Worm (Caenorhabditis elegans) whole organism, young adult: ENCODE data around the gene peli-1.

Source experiments
- B0019.2 ChIP-seq: fragments of 200-800 bp; sonication (Bioruptor generic); conservative IDR thresholded peaks from 2 replicates; pipeline ENCODE4 v1.3.6; 2022; ENCODE audit warnings: missing genetic modification reagents, missing genetic modification characterization, missing compliant biosample characterization
- B0035.1 ChIP-seq: sonication (generic microtip); optimal IDR thresholded peaks from 2 replicates; lab custom pipeline; 2016; ENCODE audit warnings: missing genetic modification characterization, mild to moderate bottlenecking, missing compliant biosample characterization, missing genotype, missing genetic modification reagents
- C06A6.2 ChIP-seq: fragments of 200-800 bp; sonication (Bioruptor generic); conservative IDR thresholded peaks from 2 replicates; pipeline ENCODE4 v1.3.6; 2022; ENCODE audit warnings: missing genetic modification characterization, missing compliant biosample characterization
- T26A5.8 ChIP-seq: sonication (generic microtip); optimal IDR thresholded peaks from 2 replicates; lab custom pipeline; 2016; ENCODE audit warnings: missing genetic modification characterization, missing compliant biosample characterization
- Y79H2A.3 ChIP-seq: fragments of 200-800 bp; sonication (Bioruptor generic); conservative IDR thresholded peaks from 2 replicates; pipeline ENCODE4 v1.3.6; 2022; ENCODE audit warnings: missing genetic modification reagents, missing genetic modification characterization, missing compliant biosample characterization
- ets-4 ChIP-seq: fragments of 200-800 bp; sonication (Bioruptor generic); optimal IDR thresholded peaks from 2 replicates; lab custom pipeline; 2018; ENCODE audit warnings: mild to moderate bottlenecking, missing genetic modification characterization, missing compliant biosample characterization
- hrde-1 ChIP-seq: sonication (generic microtip); optimal IDR thresholded peaks from 2 replicates; lab custom pipeline; 2016; ENCODE audit warnings: missing genetic modification characterization, mild to moderate bottlenecking, missing compliant biosample characterization, moderate library complexity, missing genotype, missing genetic modification reagents, borderline replicate concordance
- nfya-2 ChIP-seq: fragments of 200-800 bp; sonication (Bioruptor generic); IDR thresholded peaks from 2 replicates; pipeline ENCODE4 v1.3.6; 2022; ENCODE audit warnings: missing genetic modification reagents, missing genetic modification characterization, missing compliant biosample characterization
- nhr-90 ChIP-seq: sonication (generic microtip); optimal IDR thresholded peaks from 2 replicates; lab custom pipeline; 2016; ENCODE audit warnings: missing genotype, mild to moderate bottlenecking, missing genetic modification characterization, missing compliant biosample characterization
- sea-2 ChIP-seq: fragments of 200-800 bp; sonication (Bioruptor generic); IDR thresholded peaks from 2 replicates; pipeline ENCODE4 v1.3.6; 2022; ENCODE audit warnings: missing genetic modification characterization, missing compliant biosample characterization
- snpc-1.1 ChIP-seq: sonication (generic microtip); optimal IDR thresholded peaks from 2 replicates; lab custom pipeline; 2017; ENCODE audit warnings: missing genetic modification characterization, mild to moderate bottlenecking, missing compliant biosample characterization, antibody characterized with exemption, moderate library complexity, missing genotype, missing genetic modification reagents; ENCODE audit not compliant: insufficient read depth
- tbp1 ChIP-seq: fragments of 200-800 bp; sonication (Bioruptor generic); optimal IDR thresholded peaks from 2 replicates; lab custom pipeline; 2018; ENCODE audit warnings: mild to moderate bottlenecking, missing genetic modification characterization, missing compliant biosample characterization

The peli-1 gene

ce11 chrV:5760132-5760531 is 54.5 kb downstream of the peli-1 start, which contains the start of gene C53A3.1:
TSS of gene C53A3.1 (minus strand) at chrV:5760232.
- no peak for TF ChIP-seq snpc-1.1 (tag; lab: Kevin White, UChicago)
- no peak for TF ChIP-seq hrde-1 (tag; lab: Kevin White, UChicago)
- no peak for TF ChIP-seq C06A6.2 (GFP tag; lab: Robert Waterston, UW)
- TF ChIP-seq B0019.2 (GFP tag; lab: Robert Waterston, UW): no peak
- no peak for TF ChIP-seq sea-2 (GFP tag; lab: Robert Waterston, UW)
- TF ChIP-seq nhr-90 (tag; lab: Kevin White, UChicago): no peak
- TF ChIP-seq nfya-2 (GFP tag; lab: Robert Waterston, UW): no peak
- no peak for TF ChIP-seq Y79H2A.3
- no peak for TF ChIP-seq tbp1 (GFP tag; lab: Kevin White, UChicago)
- no peak for TF ChIP-seq B0035.1 (tag; lab: Kevin White, UChicago)
- no peak for TF ChIP-seq ets-4
- no peak for TF ChIP-seq T26A5.8
- TF ChIP-seq, all 124 proteins: peak for 0
